Worm (Caenorhabditis elegans) whole organism, young adult: ENCODE data around the gene ZC518.8.

Experiments used
- B0019.2 ChIP-seq: fragments of 200-800 bp; sonication (Bioruptor generic); conservative IDR thresholded peaks from 2 replicates; pipeline ENCODE4 v1.3.6; 2022; ENCODE audit warnings: missing genetic modification reagents, missing genetic modification characterization, missing compliant biosample characterization
- B0336.3 ChIP-seq: fragments of 200-800 bp; sonication (Bioruptor generic); IDR thresholded peaks from 2 replicates; pipeline ENCODE4 v1.3.6; 2022; ENCODE audit warnings: missing genetic modification characterization, missing compliant biosample characterization
- C17E4.6 ChIP-seq: fragments of 200-800 bp; sonication (Bioruptor generic); IDR thresholded peaks from 2 replicates; pipeline ENCODE4 v1.3.6; 2022; ENCODE audit warnings: missing genetic modification reagents, missing genetic modification characterization, missing compliant biosample characterization
- D2030.7 ChIP-seq: fragments of 200-800 bp; sonication (Bioruptor generic); IDR thresholded peaks from 2 replicates; pipeline ENCODE4 v1.3.6; 2022; ENCODE audit warnings: missing genetic modification reagents, missing genetic modification characterization, missing compliant biosample characterization
- F10E7.11 ChIP-seq: sonication (generic microtip); optimal IDR thresholded peaks from 2 replicates; lab custom pipeline; 2017; ENCODE audit warnings: mild to moderate bottlenecking, missing genetic modification characterization, moderate library complexity, missing compliant biosample characterization
- T07F8.4 ChIP-seq: sonication (generic microtip); optimal IDR thresholded peaks from 2 replicates; lab custom pipeline; 2016; ENCODE audit warnings: mild to moderate bottlenecking, missing genetic modification characterization, moderate library complexity, missing compliant biosample characterization
- Y56A3A.18 ChIP-seq: fragments of 200-800 bp; sonication (Bioruptor generic); IDR thresholded peaks from 2 replicates; pipeline ENCODE4 v1.3.6; 2022; ENCODE audit warnings: missing genetic modification reagents, missing genetic modification characterization, missing compliant biosample characterization
- Y95B8A.8 ChIP-seq: fragments of 200-800 bp; sonication (Bioruptor generic); IDR thresholded peaks from 2 replicates; pipeline ENCODE4 v1.3.6; 2022; ENCODE audit warnings: missing genetic modification reagents, missing genetic modification characterization, missing compliant biosample characterization
- ZK185.1 ChIP-seq: sonication (generic microtip); optimal IDR thresholded peaks from 2 replicates; lab custom pipeline; 2016; ENCODE audit warnings: mild to moderate bottlenecking, missing genetic modification characterization, missing compliant biosample characterization; ENCODE audit not compliant: poor library complexity, severe bottlenecking
- akir-1 ChIP-seq: fragments of 200-800 bp; sonication (Bioruptor generic); optimal IDR thresholded peaks from 2 replicates; lab custom pipeline; 2018; ENCODE audit warnings: mild to moderate bottlenecking, missing genetic modification characterization, moderate library complexity, missing compliant biosample characterization
- aptf-2 ChIP-seq: fragments of 200-800 bp; sonication (Bioruptor generic); conservative IDR thresholded peaks from 2 replicates; pipeline ENCODE4 v1.3.6; 2022; ENCODE audit warnings: missing genetic modification reagents, missing genetic modification characterization, missing compliant biosample characterization
- attf-3 ChIP-seq: fragments of 200-800 bp; sonication (Bioruptor generic); conservative IDR thresholded peaks from 2 replicates; pipeline ENCODE4 v1.3.6; 2022; ENCODE audit warnings: missing genetic modification reagents, missing genetic modification characterization, missing compliant biosample characterization
- attf-6 ChIP-seq: fragments of 200-800 bp; sonication (Bioruptor generic); IDR thresholded peaks from 2 replicates; pipeline ENCODE4 v1.3.6; 2022; ENCODE audit warnings: missing genetic modification reagents, missing genetic modification characterization, missing compliant biosample characterization
- bed-1 ChIP-seq: fragments of 200-800 bp; sonication (Bioruptor generic); IDR thresholded peaks from 2 replicates; pipeline ENCODE4 v1.3.6; 2022; ENCODE audit warnings: missing genetic modification reagents, missing genetic modification characterization, missing compliant biosample characterization
- bed-2 ChIP-seq: fragments of 200-800 bp; sonication (Bioruptor generic); IDR thresholded peaks from 2 replicates; pipeline ENCODE4 v1.3.6; 2022; ENCODE audit warnings: missing genetic modification reagents, missing genetic modification characterization, missing compliant biosample characterization
- cebp-1 ChIP-seq, 2 experiments: fragments of 200-800 bp in 1 of 2; sonication (Bioruptor generic) in 1 of 2; sonication (generic microtip) in 1 of 2; IDR thresholded peaks in 1 of 2; optimal IDR thresholded peaks in 1 of 2; 2 replicates each; pipeline versions ENCODE4 v1.3.6 to Lab custom; 2017 to 2022; ENCODE audit warnings: missing compliant biosample characterization in 2 of 2, missing genetic modification characterization in 2 of 2, mild to moderate bottlenecking in 1 of 2, missing genetic modification reagents in 1 of 2, moderate library complexity in 1 of 2
- ceh-100 ChIP-seq: fragments of 200-800 bp; sonication (Bioruptor generic); IDR thresholded peaks from 2 replicates; pipeline ENCODE4 v1.3.6; 2022; ENCODE audit warnings: missing genetic modification reagents, missing genetic modification characterization, missing compliant biosample characterization
- ceh-27 ChIP-seq: fragments of 200-800 bp; sonication (Bioruptor generic); optimal IDR thresholded peaks from 2 replicates; lab custom pipeline; 2018; ENCODE audit warnings: mild to moderate bottlenecking, missing genetic modification characterization, moderate library complexity, missing compliant biosample characterization
- dox-1 ChIP-seq: fragments of 200-800 bp; sonication (Bioruptor generic); IDR thresholded peaks from 2 replicates; pipeline ENCODE4 v1.3.6; 2022; ENCODE audit warnings: missing genetic modification reagents, missing genetic modification characterization, missing compliant biosample characterization
- dpl-1 ChIP-seq: fragments of 150-350 bp; optimal IDR thresholded peaks from 2 replicates; lab custom pipeline; 2014; ENCODE audit warnings: missing biosample characterization, missing genetic modification reagents, missing genetic modification characterization
- egl-18 ChIP-seq: fragments of 200-800 bp; sonication (Bioruptor generic); IDR thresholded peaks from 2 replicates; pipeline ENCODE4 v1.3.6; 2022; ENCODE audit warnings: missing genetic modification reagents, missing genetic modification characterization, missing compliant biosample characterization
- egl-44 ChIP-seq: fragments of 200-800 bp; sonication (Bioruptor generic); IDR thresholded peaks from 2 replicates; pipeline ENCODE4 v1.3.6; 2022; ENCODE audit warnings: missing genetic modification reagents, missing genetic modification characterization, missing compliant biosample characterization
- ekl-4 ChIP-seq: fragments of 200-800 bp; sonication (Bioruptor generic); IDR thresholded peaks from 2 replicates; pipeline ENCODE4 v1.3.6; 2022; ENCODE audit warnings: missing genetic modification reagents, missing genetic modification characterization, missing compliant biosample characterization
- him-1 ChIP-seq: sonication (generic microtip); optimal IDR thresholded peaks from 2 replicates; lab custom pipeline; 2016; ENCODE audit warnings: missing genotype, missing genetic modification reagents, missing genetic modification characterization, missing compliant biosample characterization
- hlh-12 ChIP-seq: sonication (generic microtip); optimal IDR thresholded peaks from 2 replicates; lab custom pipeline; 2016; ENCODE audit warnings: missing genetic modification characterization, missing compliant biosample characterization
- hmg-1.2 ChIP-seq: fragments of 200-800 bp; sonication (Bioruptor generic); IDR thresholded peaks from 2 replicates; pipeline ENCODE4 v1.3.6; 2022; ENCODE audit warnings: missing genetic modification reagents, missing genetic modification characterization, missing compliant biosample characterization
- hrde-1 ChIP-seq: sonication (generic microtip); optimal IDR thresholded peaks from 2 replicates; lab custom pipeline; 2016; ENCODE audit warnings: missing genetic modification characterization, mild to moderate bottlenecking, missing compliant biosample characterization, moderate library complexity, missing genotype, missing genetic modification reagents, borderline replicate concordance
- lin-26 ChIP-seq: fragments of 200-800 bp; sonication (Bioruptor generic); IDR thresholded peaks from 2 replicates; pipeline ENCODE4 v1.3.6; 2022; ENCODE audit warnings: missing genetic modification reagents, missing genetic modification characterization, missing compliant biosample characterization
- lir-1 ChIP-seq: fragments of 200-800 bp; sonication (Bioruptor generic); conservative IDR thresholded peaks from 2 replicates; pipeline ENCODE4 v1.3.6; 2022; ENCODE audit warnings: missing genetic modification reagents, missing genetic modification characterization, missing compliant biosample characterization
- lsy-27 ChIP-seq: sonication (generic microtip); optimal IDR thresholded peaks from 2 replicates; lab custom pipeline; 2017; ENCODE audit warnings: missing genetic modification characterization, mild to moderate bottlenecking, missing compliant biosample characterization, antibody characterized with exemption, missing genotype, borderline replicate concordance; ENCODE audit not compliant: insufficient read depth
- madf-10 ChIP-seq: sonication (generic microtip); optimal IDR thresholded peaks from 2 replicates; lab custom pipeline; 2016; ENCODE audit warnings: mild to moderate bottlenecking, missing genetic modification characterization, missing compliant biosample characterization
- madf-3 ChIP-seq: fragments of 200-800 bp; sonication (Bioruptor generic); IDR thresholded peaks from 2 replicates; pipeline ENCODE4 v1.3.6; 2022; ENCODE audit warnings: missing genetic modification reagents, missing genetic modification characterization, missing compliant biosample characterization
- nfya-1 ChIP-seq: sonication (generic microtip); optimal IDR thresholded peaks from 2 replicates; lab custom pipeline; 2017; ENCODE audit warnings: antibody characterized with exemption, missing compliant biosample characterization, missing genetic modification characterization, borderline replicate concordance; ENCODE audit not compliant: insufficient read depth
- nhr-120 ChIP-seq: fragments of 200-800 bp; sonication (Bioruptor generic); IDR thresholded peaks from 2 replicates; pipeline ENCODE4 v1.3.6; 2022; ENCODE audit warnings: missing genetic modification characterization, missing compliant biosample characterization
- pbrm-1 ChIP-seq: fragments of 200-800 bp; sonication (Bioruptor generic); IDR thresholded peaks from 2 replicates; pipeline ENCODE4 v1.3.6; 2022; ENCODE audit warnings: missing genetic modification reagents, missing genetic modification characterization, missing compliant biosample characterization
- sdz-38 ChIP-seq: sonication (generic microtip); optimal IDR thresholded peaks from 2 replicates; lab custom pipeline; 2016; ENCODE audit warnings: missing genotype, missing genetic modification characterization, missing compliant biosample characterization
- snpc-1.1 ChIP-seq: sonication (generic microtip); optimal IDR thresholded peaks from 2 replicates; lab custom pipeline; 2017; ENCODE audit warnings: missing genetic modification characterization, mild to moderate bottlenecking, missing compliant biosample characterization, antibody characterized with exemption, moderate library complexity, missing genotype, missing genetic modification reagents; ENCODE audit not compliant: insufficient read depth
- snpc-1.3 ChIP-seq: sonication (generic microtip); optimal IDR thresholded peaks from 2 replicates; lab custom pipeline; 2017; ENCODE audit warnings: missing genetic modification characterization, mild to moderate bottlenecking, missing compliant biosample characterization, antibody characterized with exemption, moderate library complexity, missing genotype, missing genetic modification reagents; ENCODE audit not compliant: insufficient read depth
- snpc-3.4 ChIP-seq: sonication (generic microtip); optimal IDR thresholded peaks from 2 replicates; lab custom pipeline; 2017; ENCODE audit warnings: missing genetic modification characterization, mild to moderate bottlenecking, missing compliant biosample characterization, antibody characterized with exemption, moderate library complexity, missing genotype, missing genetic modification reagents
- somi-1 ChIP-seq: fragments of 200-800 bp; sonication (Bioruptor generic); optimal IDR thresholded peaks from 2 replicates; lab custom pipeline; 2018; ENCODE audit warnings: mild to moderate bottlenecking, missing genetic modification characterization, missing compliant biosample characterization
- unc-130 ChIP-seq: sonication (generic microtip); optimal IDR thresholded peaks from 2 replicates; lab custom pipeline; 2016; ENCODE audit warnings: missing genetic modification reagents, missing genetic modification characterization, missing compliant biosample characterization
- xnd-1 ChIP-seq: sonication (generic microtip); optimal IDR thresholded peaks from 2 replicates; lab custom pipeline; 2016; ENCODE audit warnings: missing genotype, missing genetic modification reagents, missing genetic modification characterization, missing compliant biosample characterization
- zim-3 ChIP-seq: sonication (generic microtip); optimal IDR thresholded peaks from 2 replicates; lab custom pipeline; 2017; ENCODE audit warnings: mild to moderate bottlenecking, missing genetic modification characterization, moderate library complexity, missing compliant biosample characterization
- ztf-18 ChIP-seq: sonication (generic microtip); optimal IDR thresholded peaks from 2 replicates; lab custom pipeline; 2016; ENCODE audit warnings: missing genotype, mild to moderate bottlenecking, missing genetic modification characterization, missing compliant biosample characterization
- ztf-25 ChIP-seq: fragments of 200-800 bp; sonication (Bioruptor generic); IDR thresholded peaks from 2 replicates; pipeline ENCODE4 v1.3.6; 2022; ENCODE audit warnings: missing genetic modification reagents, missing genetic modification characterization, missing compliant biosample characterization
- ztf-26 ChIP-seq: sonication (generic microtip); optimal IDR thresholded peaks from 2 replicates; lab custom pipeline; 2017; ENCODE audit warnings: missing genetic modification characterization, missing compliant biosample characterization

Gene ZC518.8

ce11 chrIV:12404137-12404536, 42.4 kb upstream of the ZC518.8 start, which contains the start of gene gex-3:
gex-3 (plus strand) TSS chrIV:12404431.
- TF ChIP-seq lsy-27: peak; percentile 18
- no peak for TF ChIP-seq ztf-18 (tag; lab: Kevin White, UChicago)
- TF ChIP-seq hmg-1.2 (GFP tag; lab: Robert Waterston, UW): peak; percentile 56; the same call in 1 of the 2 replicates
- no peak for TF ChIP-seq him-1 (tag; lab: Kevin White, UChicago)
- peak; percentile 30 for TF ChIP-seq snpc-1.3
- no peak for TF ChIP-seq cebp-1 (GFP tag; IDR thresholded peaks at IDR 0.05; lab: Robert Waterston, UW)
- TF ChIP-seq cebp-1 (tag; optimal IDR thresholded peaks at IDR 0.05; lab: Kevin White, UChicago): peak; percentile 55
- TF ChIP-seq sdz-38 (tag; lab: Kevin White, UChicago): no peak
- TF ChIP-seq bed-1 (GFP tag; lab: Robert Waterston, UW): no peak
- TF ChIP-seq lin-26 (GFP tag; lab: Robert Waterston, UW): 0 out of 2 replicates have a peak, but pooled peaks have one; percentile 8
- peak; percentile 76 for TF ChIP-seq ceh-100
- peak; percentile 81 for TF ChIP-seq ceh-27 (GFP tag; lab: Kevin White, UChicago)
- TF ChIP-seq ztf-25 (GFP tag; lab: Robert Waterston, UW): 0 out of 2 replicates have a peak, but pooled peaks have one; percentile 11
- peak; percentile 71; the same call in 1 of the 2 replicates for TF ChIP-seq ekl-4 (GFP tag; lab: Robert Waterston, UW)
- peak; percentile 94 for TF ChIP-seq dpl-1 (GFP tag; lab: Kevin White, UChicago)
- peak; percentile 78 for TF ChIP-seq D2030.7 (GFP tag; lab: Robert Waterston, UW)
- TF ChIP-seq xnd-1: peak; percentile 62
- TF ChIP-seq snpc-3.4 (tag; lab: Kevin White, UChicago): peak; percentile 48
- TF ChIP-seq lir-1 (GFP tag; lab: Robert Waterston, UW): peak; percentile 65; the same call in 1 of the 2 replicates
- TF ChIP-seq akir-1 (GFP tag; lab: Kevin White, UChicago): no peak
- peak; percentile 87 for TF ChIP-seq dox-1 (GFP tag; lab: Robert Waterston, UW)
- TF ChIP-seq hlh-12 (tag; lab: Kevin White, UChicago): no peak
- no peak for TF ChIP-seq hrde-1
- no peak for TF ChIP-seq B0336.3 (GFP tag; lab: Robert Waterston, UW)
- no peak for TF ChIP-seq egl-44
- no peak for TF ChIP-seq snpc-1.1 (tag; lab: Kevin White, UChicago)
- TF ChIP-seq bed-2: no peak
- TF ChIP-seq Y56A3A.18 (GFP tag; lab: Robert Waterston, UW): no peak
- TF ChIP-seq C17E4.6 (GFP tag; lab: Robert Waterston, UW): 0 out of 2 replicates have a peak, but pooled peaks have one; percentile 32
- no peak for TF ChIP-seq B0019.2 (GFP tag; lab: Robert Waterston, UW)
- peak; percentile 73; the same call in 1 of the 2 replicates for TF ChIP-seq pbrm-1 (GFP tag; lab: Robert Waterston, UW)
- TF ChIP-seq nhr-120 (GFP tag; lab: Robert Waterston, UW): no peak
- TF ChIP-seq F10E7.11 (tag; lab: Kevin White, UChicago): no peak
- no peak for TF ChIP-seq ztf-26 (tag; lab: Kevin White, UChicago)
- no peak for TF ChIP-seq zim-3 (tag; lab: Kevin White, UChicago)
- peak; percentile 35; the same call in 1 of the 2 replicates for TF ChIP-seq attf-3
- TF ChIP-seq madf-3 (GFP tag; lab: Robert Waterston, UW): peak; percentile 67; the same call in 1 of the 2 replicates
- no peak for TF ChIP-seq unc-130 (GFP tag; lab: Kevin White, UChicago)
- no peak for TF ChIP-seq nfya-1 (tag; lab: Kevin White, UChicago)
- TF ChIP-seq attf-6 (GFP tag; lab: Robert Waterston, UW): no peak
- TF ChIP-seq egl-18 (GFP tag; lab: Robert Waterston, UW): no peak
- TF ChIP-seq somi-1 (GFP tag; lab: Kevin White, UChicago): no peak
- TF ChIP-seq ZK185.1 (tag; lab: Kevin White, UChicago): peak; percentile 48
- no peak for TF ChIP-seq aptf-2
- peak; percentile 12 for TF ChIP-seq madf-10 (tag; lab: Kevin White, UChicago)
- no peak for TF ChIP-seq T07F8.4 (tag; lab: Kevin White, UChicago)
- TF ChIP-seq Y95B8A.8: 0 out of 2 replicates have a peak, but pooled peaks have one; percentile 22
